Worm (Caenorhabditis elegans): ENCODE data around the gene srh-113.

DNA sequence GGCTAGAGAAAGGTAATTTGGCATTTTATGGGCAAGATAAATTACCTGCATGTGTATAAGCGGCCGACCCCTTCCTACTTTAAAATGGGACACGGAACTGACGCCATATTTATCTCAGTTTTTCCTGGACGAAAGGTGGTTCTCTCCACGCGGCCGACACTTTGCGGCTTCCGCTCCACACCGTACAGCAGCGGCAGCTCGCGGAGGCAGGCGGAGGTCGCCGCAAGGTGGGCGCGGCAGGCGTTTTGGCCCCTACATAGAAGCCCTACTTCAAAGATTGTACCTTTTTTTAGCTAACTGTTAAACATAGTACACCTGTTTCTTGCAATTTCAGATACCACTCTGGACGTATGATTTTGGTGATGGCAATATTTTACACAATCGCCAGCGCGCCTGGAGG is 6.4 kb upstream of the srh-113 start:
- TF ChIP-seq snpc-4 (tag; optimal IDR thresholded peaks at IDR 0.05), result no peak
- TF ChIP-seq nhr-12 (tag; optimal IDR thresholded peaks at IDR 0.05), result no peak
- no peak for TF ChIP-seq unc-39 (tag; optimal IDR thresholded peaks at IDR 0.05)
- no peak for TF ChIP-seq nhr-237 (tag; optimal IDR thresholded peaks at IDR 0.05)
- TF ChIP-seq elt-3 (tag; optimal IDR thresholded peaks at IDR 0.05), result no peak
- TF ChIP-seq pha-4 (tag; optimal IDR thresholded peaks at IDR 0.05), result no peak
- no peak for TF ChIP-seq nhr-2 (tag; optimal IDR thresholded peaks at IDR 0.05)
- TF ChIP-seq nhr-76 (tag; optimal IDR thresholded peaks at IDR 0.05), result no peak
- TF ChIP-seq unc-62 (GFP tag; optimal IDR thresholded peaks at IDR 0.05), result no peak
- TF ChIP-seq lsy-2 (tag; optimal IDR thresholded peaks at IDR 0.05), result no peak
- no peak for TF ChIP-seq ztf-11 (tag; optimal IDR thresholded peaks at IDR 0.05)
- TF ChIP-seq nhr-28 (tag; optimal IDR thresholded peaks at IDR 0.05), result no peak

All from whole organism, mixed stage, embryonic.